Worm (Caenorhabditis elegans) whole organism, young adult: ENCODE data around the gene sra-2.

ENCODE experiments used
- B0336.3 ChIP-seq: fragments of 200-800 bp; sonication (Bioruptor generic); IDR thresholded peaks from 2 replicates; pipeline ENCODE4 v1.3.6; 2022; ENCODE audit warnings: missing genetic modification characterization, missing compliant biosample characterization
- C06A6.2 ChIP-seq: fragments of 200-800 bp; sonication (Bioruptor generic); conservative IDR thresholded peaks from 2 replicates; pipeline ENCODE4 v1.3.6; 2022; ENCODE audit warnings: missing genetic modification characterization, missing compliant biosample characterization
- F10E7.11 ChIP-seq: sonication (generic microtip); optimal IDR thresholded peaks from 2 replicates; lab custom pipeline; 2017; ENCODE audit warnings: mild to moderate bottlenecking, missing genetic modification characterization, moderate library complexity, missing compliant biosample characterization
- F22D6.2 ChIP-seq: sonication (generic microtip); optimal IDR thresholded peaks from 2 replicates; lab custom pipeline; 2016; ENCODE audit warnings: mild to moderate bottlenecking, missing genetic modification characterization, missing compliant biosample characterization
- F55B11.4 ChIP-seq: sonication (generic microtip); optimal IDR thresholded peaks from 2 replicates; lab custom pipeline; 2016; ENCODE audit warnings: missing compliant biosample characterization, missing genetic modification characterization, borderline replicate concordance; ENCODE audit not compliant: insufficient read depth
- F57A8.1 ChIP-seq: fragments of 200-800 bp; sonication (Bioruptor generic); optimal IDR thresholded peaks from 2 replicates; lab custom pipeline; 2018; ENCODE audit warnings: mild to moderate bottlenecking, missing genetic modification characterization, moderate library complexity, missing compliant biosample characterization
- Y53F4B.3 ChIP-seq: fragments of 200-800 bp; sonication (Bioruptor generic); IDR thresholded peaks from 2 replicates; pipeline ENCODE4 v1.3.6; 2022; ENCODE audit warnings: missing genetic modification reagents, missing genetic modification characterization, missing compliant biosample characterization
- Y67H2A.10 ChIP-seq: fragments of 200-800 bp; sonication (Bioruptor generic); conservative IDR thresholded peaks from 2 replicates; pipeline ENCODE4 v1.3.6; 2022; ENCODE audit warnings: missing genetic modification reagents, missing genetic modification characterization, missing compliant biosample characterization
- ZK185.1 ChIP-seq: sonication (generic microtip); optimal IDR thresholded peaks from 2 replicates; lab custom pipeline; 2016; ENCODE audit warnings: mild to moderate bottlenecking, missing genetic modification characterization, missing compliant biosample characterization; ENCODE audit not compliant: poor library complexity, severe bottlenecking
- aptf-3 ChIP-seq: fragments of 200-800 bp; sonication (Bioruptor generic); IDR thresholded peaks from 2 replicates; pipeline ENCODE4 v1.3.6; 2022; ENCODE audit warnings: missing genetic modification characterization, missing compliant biosample characterization
- atf-7 ChIP-seq: sonication (generic microtip); optimal IDR thresholded peaks from 2 replicates; lab custom pipeline; 2017; ENCODE audit warnings: mild to moderate bottlenecking, missing genetic modification characterization, missing compliant biosample characterization
- athp-1 ChIP-seq: sonication (generic microtip); optimal IDR thresholded peaks from 2 replicates; lab custom pipeline; 2017; ENCODE audit warnings: mild to moderate bottlenecking, missing genetic modification characterization, missing compliant biosample characterization
- attf-5 ChIP-seq: fragments of 200-800 bp; sonication (Bioruptor generic); optimal IDR thresholded peaks from 2 replicates; lab custom pipeline; 2018; ENCODE audit warnings: mild to moderate bottlenecking, missing genetic modification characterization, missing compliant biosample characterization
- cebp-1 ChIP-seq, 2 experiments: fragments of 200-800 bp in 1 of 2; sonication (Bioruptor generic) in 1 of 2; sonication (generic microtip) in 1 of 2; IDR thresholded peaks in 1 of 2; optimal IDR thresholded peaks in 1 of 2; 2 replicates each; pipeline versions ENCODE4 v1.3.6 to Lab custom; 2017 to 2022; ENCODE audit warnings: missing compliant biosample characterization in 2 of 2, missing genetic modification characterization in 2 of 2, mild to moderate bottlenecking in 1 of 2, missing genetic modification reagents in 1 of 2, moderate library complexity in 1 of 2
- ceh-27 ChIP-seq: fragments of 200-800 bp; sonication (Bioruptor generic); optimal IDR thresholded peaks from 2 replicates; lab custom pipeline; 2018; ENCODE audit warnings: mild to moderate bottlenecking, missing genetic modification characterization, moderate library complexity, missing compliant biosample characterization
- ceh-91 ChIP-seq: fragments of 200-800 bp; sonication (Bioruptor generic); IDR thresholded peaks from 2 replicates; pipeline ENCODE4 v1.3.6; 2022; ENCODE audit warnings: missing genetic modification reagents, missing genetic modification characterization, missing compliant biosample characterization
- die-1 ChIP-seq: sonication (generic microtip); optimal IDR thresholded peaks from 2 replicates; lab custom pipeline; 2016; ENCODE audit warnings: missing genotype, mild to moderate bottlenecking, missing genetic modification characterization, missing compliant biosample characterization
- dox-1 ChIP-seq: fragments of 200-800 bp; sonication (Bioruptor generic); IDR thresholded peaks from 2 replicates; pipeline ENCODE4 v1.3.6; 2022; ENCODE audit warnings: missing genetic modification reagents, missing genetic modification characterization, missing compliant biosample characterization
- dpff-1 ChIP-seq: sonication (generic microtip); optimal IDR thresholded peaks from 2 replicates; lab custom pipeline; 2017; ENCODE audit warnings: mild to moderate bottlenecking, missing genetic modification characterization, missing compliant biosample characterization
- efl-1 ChIP-seq: fragments of 150-350 bp; optimal IDR thresholded peaks from 2 replicates; lab custom pipeline; 2014; ENCODE audit warnings: missing biosample characterization, missing genetic modification reagents, missing genetic modification characterization
- egl-44 ChIP-seq: fragments of 200-800 bp; sonication (Bioruptor generic); IDR thresholded peaks from 2 replicates; pipeline ENCODE4 v1.3.6; 2022; ENCODE audit warnings: missing genetic modification reagents, missing genetic modification characterization, missing compliant biosample characterization
- ekl-4 ChIP-seq: fragments of 200-800 bp; sonication (Bioruptor generic); IDR thresholded peaks from 2 replicates; pipeline ENCODE4 v1.3.6; 2022; ENCODE audit warnings: missing genetic modification reagents, missing genetic modification characterization, missing compliant biosample characterization
- hmg-20 ChIP-seq: fragments of 200-800 bp; sonication (Bioruptor generic); IDR thresholded peaks from 2 replicates; pipeline ENCODE4 v1.3.6; 2022; ENCODE audit warnings: missing genetic modification reagents, missing genetic modification characterization, missing compliant biosample characterization
- hsf-1 ChIP-seq: fragments of 200-800 bp; sonication (Bioruptor generic); IDR thresholded peaks from 2 replicates; pipeline ENCODE4 v1.3.6; 2022; ENCODE audit warnings: missing genetic modification reagents, missing genetic modification characterization, missing compliant biosample characterization
- let-607 ChIP-seq, 2 experiments: fragments of 200-800 bp in 1 of 2; sonication (Bioruptor generic) in 1 of 2; sonication (generic microtip) in 1 of 2; optimal IDR thresholded peaks; 2 replicates each; lab custom pipeline; 2016 to 2018; ENCODE audit warnings: mild to moderate bottlenecking in 2 of 2, missing compliant biosample characterization in 2 of 2, missing genetic modification characterization in 2 of 2, moderate library complexity in 2 of 2, missing genotype in 1 of 2
- lsl-1 ChIP-seq: fragments of 200-800 bp; sonication (Bioruptor generic); optimal IDR thresholded peaks from 2 replicates; lab custom pipeline; 2018; ENCODE audit warnings: mild to moderate bottlenecking, missing genetic modification characterization, moderate library complexity, missing compliant biosample characterization
- lsy-27 ChIP-seq: sonication (generic microtip); optimal IDR thresholded peaks from 2 replicates; lab custom pipeline; 2017; ENCODE audit warnings: missing genetic modification characterization, mild to moderate bottlenecking, missing compliant biosample characterization, antibody characterized with exemption, missing genotype, borderline replicate concordance; ENCODE audit not compliant: insufficient read depth
- madf-10 ChIP-seq: sonication (generic microtip); optimal IDR thresholded peaks from 2 replicates; lab custom pipeline; 2016; ENCODE audit warnings: mild to moderate bottlenecking, missing genetic modification characterization, missing compliant biosample characterization
- madf-6 ChIP-seq: fragments of 200-800 bp; sonication (Bioruptor generic); IDR thresholded peaks from 2 replicates; pipeline ENCODE4 v1.3.6; 2022; ENCODE audit warnings: missing genetic modification reagents, missing genetic modification characterization, missing compliant biosample characterization
- mxl-1 ChIP-seq: sonication (generic microtip); optimal IDR thresholded peaks from 2 replicates; lab custom pipeline; 2016; ENCODE audit warnings: missing genetic modification characterization, missing compliant biosample characterization
- nfyb-1 ChIP-seq: fragments of 200-800 bp; sonication (Bioruptor generic); IDR thresholded peaks from 2 replicates; pipeline ENCODE4 v1.3.6; 2022; ENCODE audit warnings: missing genetic modification reagents, missing genetic modification characterization, missing compliant biosample characterization
- nhr-27 ChIP-seq: fragments of 200-800 bp; sonication (Bioruptor generic); optimal IDR thresholded peaks from 2 replicates; lab custom pipeline; 2018; ENCODE audit warnings: mild to moderate bottlenecking, missing genetic modification characterization, moderate library complexity, missing compliant biosample characterization
- nhr-80 ChIP-seq: sonication (generic microtip); optimal IDR thresholded peaks from 2 replicates; lab custom pipeline; 2016; ENCODE audit warnings: missing genetic modification characterization, missing compliant biosample characterization
- nhr-90 ChIP-seq: sonication (generic microtip); optimal IDR thresholded peaks from 2 replicates; lab custom pipeline; 2016; ENCODE audit warnings: missing genotype, mild to moderate bottlenecking, missing genetic modification characterization, missing compliant biosample characterization
- pbrm-1 ChIP-seq: fragments of 200-800 bp; sonication (Bioruptor generic); IDR thresholded peaks from 2 replicates; pipeline ENCODE4 v1.3.6; 2022; ENCODE audit warnings: missing genetic modification reagents, missing genetic modification characterization, missing compliant biosample characterization
- pha-4 ChIP-seq: fragments of 150-350 bp; sonication (generic microtip); optimal IDR thresholded peaks from 2 replicates; lab custom pipeline; 2014; ENCODE audit warnings: missing biosample characterization, missing genetic modification reagents, missing genetic modification characterization
- snpc-1.1 ChIP-seq: sonication (generic microtip); optimal IDR thresholded peaks from 2 replicates; lab custom pipeline; 2017; ENCODE audit warnings: missing genetic modification characterization, mild to moderate bottlenecking, missing compliant biosample characterization, antibody characterized with exemption, moderate library complexity, missing genotype, missing genetic modification reagents; ENCODE audit not compliant: insufficient read depth
- somi-1 ChIP-seq: fragments of 200-800 bp; sonication (Bioruptor generic); optimal IDR thresholded peaks from 2 replicates; lab custom pipeline; 2018; ENCODE audit warnings: mild to moderate bottlenecking, missing genetic modification characterization, missing compliant biosample characterization
- tbp1 ChIP-seq: fragments of 200-800 bp; sonication (Bioruptor generic); optimal IDR thresholded peaks from 2 replicates; lab custom pipeline; 2018; ENCODE audit warnings: mild to moderate bottlenecking, missing genetic modification characterization, missing compliant biosample characterization
- tlf-1 ChIP-seq: fragments of 200-800 bp; sonication (Bioruptor generic); optimal IDR thresholded peaks from 2 replicates; lab custom pipeline; 2018; ENCODE audit warnings: mild to moderate bottlenecking, missing genetic modification characterization, missing compliant biosample characterization
- unc-62 ChIP-seq: fragments of 150-350 bp; optimal IDR thresholded peaks from 2 replicates; lab custom pipeline; 2014; ENCODE audit warnings: missing biosample characterization, missing genetic modification reagents, missing genetic modification characterization
- ztf-22 ChIP-seq: fragments of 200-800 bp; sonication (Bioruptor generic); optimal IDR thresholded peaks from 2 replicates; lab custom pipeline; 2018; ENCODE audit warnings: mild to moderate bottlenecking, missing genetic modification characterization, moderate library complexity, missing compliant biosample characterization

Gene sra-2

ce11 chrII:9500926-9501325 is 27.7 kb upstream of the sra-2 start (continued):
- TF ChIP-seq B0336.3 (GFP tag; lab: Robert Waterston, UW) (peak; percentile 59), cebp-1 (GFP tag; IDR thresholded peaks at IDR 0.05; lab: Robert Waterston, UW) (no peak), cebp-1 (tag; optimal IDR thresholded peaks at IDR 0.05; lab: Kevin White, UChicago) (peak; percentile 69), madf-10 (tag; lab: Kevin White, UChicago) (peak; percentile 47), nhr-90 (tag; lab: Kevin White, UChicago) (peak; percentile 43), pbrm-1 (GFP tag; lab: Robert Waterston, UW) (0 out of 2 replicates have a peak, but pooled peaks have one; percentile 23)

ce11 chrII:9501955-9502354 is 26.6 kb upstream of the sra-2 start:
- TF ChIP-seq madf-6 (GFP tag; lab: Robert Waterston, UW), result no peak
- TF ChIP-seq dox-1 (GFP tag; lab: Robert Waterston, UW), result 0 out of 2 replicates have a peak, but pooled peaks have one; percentile 20
- TF ChIP-seq tbp1, result peak; percentile 27
- 0 out of 2 replicates have a peak, but pooled peaks have one; percentile 7 for TF ChIP-seq nfyb-1 (GFP tag; lab: Robert Waterston, UW)
- TF ChIP-seq F55B11.4 (tag; lab: Kevin White, UChicago), result no peak
- TF ChIP-seq Y67H2A.10 (GFP tag; lab: Robert Waterston, UW), result no peak
- TF ChIP-seq aptf-3 (GFP tag; lab: Robert Waterston, UW), result no peak
- peak; percentile 57; the same call in 1 of the 2 replicates for TF ChIP-seq egl-44 (GFP tag; lab: Robert Waterston, UW)
- TF ChIP-seq atf-7 (tag; lab: Kevin White, UChicago), result peak; percentile 18
- TF ChIP-seq athp-1 (tag; lab: Kevin White, UChicago), result no peak
- no peak for TF ChIP-seq nhr-27 (tag; lab: Kevin White, UChicago)
- no peak for TF ChIP-seq ekl-4 (GFP tag; lab: Robert Waterston, UW)
- TF ChIP-seq snpc-1.1 (tag; lab: Kevin White, UChicago), result no peak
- no peak for TF ChIP-seq die-1 (tag; lab: Kevin White, UChicago)
- TF ChIP-seq nhr-80 (tag; lab: Kevin White, UChicago), result peak; percentile 90
- peak; percentile 40 for TF ChIP-seq attf-5 (GFP tag; lab: Kevin White, UChicago)
- TF ChIP-seq tlf-1 (GFP tag; lab: Kevin White, UChicago), result peak; percentile 71
- no peak for TF ChIP-seq Y53F4B.3 (GFP tag; lab: Robert Waterston, UW)
- peak in 1 of 2 experiments; percentile 32 for TF ChIP-seq let-607 (tag; optimal IDR thresholded peaks at IDR 0.05; lab: Kevin White, UChicago)
- peak; percentile 69 for TF ChIP-seq ztf-22 (GFP tag; lab: Kevin White, UChicago)
- TF ChIP-seq C06A6.2 (GFP tag; lab: Robert Waterston, UW), result 0 out of 2 replicates have a peak, but pooled peaks have one; percentile 49
- peak; percentile 46 for TF ChIP-seq unc-62
- TF ChIP-seq hsf-1 (GFP tag; lab: Robert Waterston, UW), result 0 out of 2 replicates have a peak, but pooled peaks have one; percentile 18
- no peak for TF ChIP-seq dpff-1
- TF ChIP-seq F22D6.2 (tag; lab: Kevin White, UChicago), result no peak
- no peak for TF ChIP-seq B0336.3 (GFP tag; lab: Robert Waterston, UW)

- no peak for TF ChIP-seq pha-4 (tag; lab: Kevin White, UChicago)
- TF ChIP-seq ceh-91, result no peak
- no peak for TF ChIP-seq C06A6.2 (GFP tag; lab: Robert Waterston, UW)
- no peak for TF ChIP-seq somi-1
- TF ChIP-seq nhr-27 (tag; lab: Kevin White, UChicago), result no peak
- no peak for TF ChIP-seq F57A8.1 (GFP tag; lab: Kevin White, UChicago)
- no peak for TF ChIP-seq ZK185.1 (tag; lab: Kevin White, UChicago)
- TF ChIP-seq F10E7.11 (tag; lab: Kevin White, UChicago), result no peak
- no peak for TF ChIP-seq efl-1 (GFP tag; lab: Kevin White, UChicago)
- TF ChIP-seq F22D6.2 (tag; lab: Kevin White, UChicago), result no peak
- no peak for TF ChIP-seq mxl-1 (tag; lab: Kevin White, UChicago)
- no peak for TF ChIP-seq lsy-27
- no peak for TF ChIP-seq tbp1
- no peak for TF ChIP-seq aptf-3 (GFP tag; lab: Robert Waterston, UW)
- no peak for TF ChIP-seq ceh-27 (GFP tag; lab: Kevin White, UChicago)
- no peak for TF ChIP-seq hmg-20
- no peak for TF ChIP-seq lsl-1
These were observed 21.4 kb upstream of the sra-2 start, which contains the start of gene gcy-3 for ce11 chrII:9507181-9507580. gcy-3 (minus strand) TSS chrII:9507281.
